Fruit fly (Drosophila melanogaster): ENCODE results near the gene CG14313.

Gene CG14313

dm6 chr3R:18223434-18223833, 31.7 kb upstream of the CG14313 start, which contains the start of the genes mTerf5 and Non3 (continued):
- TF ChIP-seq ash1 (GFP tag; optimal IDR thresholded peaks at IDR 0.05) (no peak), CG5953 (GFP tag; IDR thresholded peaks at IDR 0.05) (no peak), CG15073 (GFP tag; optimal IDR thresholded peaks at IDR 0.05) (no peak), stwl (tag; optimal IDR thresholded peaks at IDR 0.05) (peak; percentile 67), tin (GFP tag; optimal IDR thresholded peaks at IDR 0.05) (peak; percentile 51), CG7963 (GFP tag; IDR thresholded peaks at IDR 0.05; ENCODE audit: partially characterized antibody) (peak; percentile 76; the same call in 2 of the 3 replicates), CG16813 (GFP tag; IDR thresholded peaks at IDR 0.05; ENCODE audit: partially characterized antibody) (peak; percentile 89), sim (GFP tag; IDR thresholded peaks at IDR 0.05) (no peak), MTF-1 (GFP tag; optimal IDR thresholded peaks at IDR 0.05; ENCODE audit: borderline replicate concordance) (no peak), sr (GFP tag; IDR thresholded peaks at IDR 0.05) (no peak), E2f2 (GFP tag; IDR thresholded peaks at IDR 0.05) (peak; percentile 56; the same call in 1 of the 2 replicates), HLH4C (GFP tag; IDR thresholded peaks at IDR 0.05; ENCODE audit: partially characterized antibody) (peak; percentile 86), fd96Cb (tag; optimal IDR thresholded peaks at IDR 0.05) (peak; percentile 40), Pdp1 (GFP tag; optimal IDR thresholded peaks at IDR 0.05) (peak in 1 of 2 experiments; percentile 30), chif (GFP tag; optimal IDR thresholded peaks at IDR 0.05) (no peak), CG6175 (GFP tag; IDR thresholded peaks at IDR 0.05) (no peak), CG12744 (GFP tag; optimal IDR thresholded peaks at IDR 0.05) (no peak), salm (tag; optimal IDR thresholded peaks at IDR 0.05) (no peak), twi (tag; optimal IDR thresholded peaks at IDR 0.05) (peak; percentile 40), CG6654 (GFP tag; optimal IDR thresholded peaks at IDR 0.05) (no peak), CG10543 (GFP tag; optimal IDR thresholded peaks at IDR 0.05) (peak; percentile 33), ewg (GFP tag; optimal IDR thresholded peaks at IDR 0.05) (peak; percentile 81), CG12391 (tag; optimal IDR thresholded peaks at IDR 0.05) (peak; percentile 84), Awh (GFP tag; IDR thresholded peaks at IDR 0.05) (no peak), Nf-YC (tag; optimal IDR thresholded peaks at IDR 0.05) (peak; percentile 65), E2f1 (GFP tag; IDR thresholded peaks at IDR 0.05) (peak; percentile 11; the same call in 1 of the 2 replicates), CG12219 (GFP tag; optimal IDR thresholded peaks at IDR 0.05) (no peak), Abd-B (GFP tag; optimal IDR thresholded peaks at IDR 0.05) (no peak), pfk (GFP tag; optimal IDR thresholded peaks at IDR 0.05) (no peak), Optix (GFP tag; IDR thresholded peaks at IDR 0.05) (peak; percentile 37; the same call in 1 of the 3 replicates), CG10959 (GFP tag; IDR thresholded peaks at IDR 0.05) (no peak), Ravus (GFP tag; IDR thresholded peaks at IDR 0.05) (no peak; the same call in 1 of the 2 replicates), CG6272 (GFP tag; IDR thresholded peaks at IDR 0.05) (peak; percentile 62), D (optimal IDR thresholded peaks at IDR 0.05) (no peak), D (GFP tag; optimal IDR thresholded peaks at IDR 0.05) (no peak), ham (GFP tag; IDR thresholded peaks at IDR 0.05) (no peak), unpg (GFP tag; optimal IDR thresholded peaks at IDR 0.05) (peak; percentile 69), CG8478 (optimal IDR thresholded peaks at IDR 0.05) (no peak), CG10147 (GFP tag; optimal IDR thresholded peaks at IDR 0.05) (peak; percentile 68), rib (GFP tag; IDR thresholded peaks at IDR 0.05) (no peak), CG9797 (GFP tag; optimal IDR thresholded peaks at IDR 0.05) (peak; percentile 15), row (GFP tag; IDR thresholded peaks at IDR 0.05) (peak; percentile 89), ab (GFP tag; optimal IDR thresholded peaks at IDR 0.05) (no peak), h (optimal IDR thresholded peaks at IDR 0.05) (no peak), Dad (GFP tag; optimal IDR thresholded peaks at IDR 0.05) (no peak), pan (optimal IDR thresholded peaks at IDR 0.05) (no peak), pan (GFP tag; optimal IDR thresholded peaks at IDR 0.05 in 1 of 2, IDR thresholded peaks at IDR 0.05 in 1 of 2) (peak in 1 of 2 experiments; percentile 60), lab (GFP tag; optimal IDR thresholded peaks at IDR 0.05) (peak; percentile 64), z (GFP tag; IDR thresholded peaks at IDR 0.05) (no peak), CG9817 (tag; optimal IDR thresholded peaks at IDR 0.05) (peak; percentile 68), br (optimal IDR thresholded peaks at IDR 0.05) (no peak), chn (GFP tag; optimal IDR thresholded peaks at IDR 0.05) (no peak), CG9215 (GFP tag; IDR thresholded peaks at IDR 0.05) (peak; percentile 46)
